Worm (Caenorhabditis elegans): Measurements from ENCODE around the gene gas-1.

- TF ChIP-seq flt-1 (GFP tag; IDR thresholded peaks at IDR 0.05) (no peak), med-1 (GFP tag; optimal IDR thresholded peaks at IDR 0.05; ENCODE audit: insufficient read depth) (no peak), ztf-23 (GFP tag; IDR thresholded peaks at IDR 0.05) (0 out of 2 replicates have a peak, but pooled peaks have one; percentile 13), cog-1 (tag; optimal IDR thresholded peaks at IDR 0.05) (no peak), ref-1 (GFP tag; conservative IDR thresholded peaks at IDR 0.05) (no peak), tab-1 (GFP tag; IDR thresholded peaks at IDR 0.05) (no peak), ztf-29 (GFP tag; IDR thresholded peaks at IDR 0.05) (no peak), T22C8.4 (GFP tag; IDR thresholded peaks at IDR 0.05) (no peak)
Measured at ce11 chrX:15567986-15568940, 21.9 kb downstream of the gas-1 start, which contains the start of gene dyn-1.

All from whole organism, midembryonic.